Worm (Caenorhabditis elegans) whole organism, L2 larva: Measurements from ENCODE around the gene shl-1.

ENCODE experiments used
- C34F6.9 ChIP-seq: fragments of 150-350 bp; optimal IDR thresholded peaks from 2 replicates; lab custom pipeline; 2014; ENCODE audit warnings: missing biosample characterization, missing genetic modification characterization
- F13H6.1 ChIP-seq: sonication (generic microtip); optimal IDR thresholded peaks from 2 replicates; lab custom pipeline; 2016; ENCODE audit warnings: missing genetic modification characterization, missing compliant biosample characterization
- R02D3.7 ChIP-seq: fragments of 150-350 bp; optimal IDR thresholded peaks from 2 replicates; lab custom pipeline; 2014; ENCODE audit warnings: missing biosample characterization, missing genetic modification characterization
- Y55F3AM.14 ChIP-seq: fragments of 200-800 bp; sonication (Bioruptor generic); optimal IDR thresholded peaks from 2 replicates; lab custom pipeline; 2018; ENCODE audit warnings: mild to moderate bottlenecking, missing genetic modification characterization, missing compliant biosample characterization
- ZK546.5 ChIP-seq: sonication (generic microtip); optimal IDR thresholded peaks from 2 replicates; lab custom pipeline; 2017; ENCODE audit warnings: missing biosample characterization, missing genetic modification characterization
- alr-1 ChIP-seq: fragments of 150-350 bp; optimal IDR thresholded peaks from 2 replicates; lab custom pipeline; 2014; ENCODE audit warnings: missing biosample characterization, missing genetic modification characterization
- aly-2 ChIP-seq: fragments of 150-350 bp; optimal IDR thresholded peaks from 2 replicates; lab custom pipeline; 2014; ENCODE audit warnings: missing biosample characterization, missing genetic modification characterization
- ama-1 ChIP-seq: fragments of 150-350 bp; optimal IDR thresholded peaks from 2 replicates; lab custom pipeline; 2018; ENCODE audit warnings: inconsistent platforms
- blmp-1 ChIP-seq: sonication (generic microtip); optimal IDR thresholded peaks from 2 replicates; lab custom pipeline; 2017; ENCODE audit warnings: missing genetic modification characterization, mild to moderate bottlenecking, missing compliant biosample characterization, antibody characterized with exemption, moderate library complexity; ENCODE audit not compliant: insufficient read depth
- ceh-16 ChIP-seq: fragments of 150-350 bp; optimal IDR thresholded peaks from 2 replicates; lab custom pipeline; 2014; ENCODE audit warnings: missing biosample characterization, missing genetic modification characterization
- ceh-82 ChIP-seq: fragments of 150-350 bp; optimal IDR thresholded peaks from 2 replicates; lab custom pipeline; 2014; ENCODE audit warnings: missing biosample characterization, missing genetic modification characterization
- crh-2 ChIP-seq: sonication (generic microtip); optimal IDR thresholded peaks from 2 replicates; lab custom pipeline; 2017; ENCODE audit warnings: missing biosample characterization, missing genetic modification characterization
- dmd-4 ChIP-seq: sonication (generic microtip); optimal IDR thresholded peaks from 2 replicates; lab custom pipeline; 2017; ENCODE audit warnings: missing biosample characterization, missing genetic modification characterization
- egl-27 ChIP-seq: sonication (generic microtip); optimal IDR thresholded peaks from 3 replicates; lab custom pipeline; 2017; ENCODE audit warnings: missing biosample characterization, missing genetic modification reagents, missing genetic modification characterization
- elt-1 ChIP-seq: fragments of 150-350 bp; optimal IDR thresholded peaks from 2 replicates; lab custom pipeline; 2014; ENCODE audit warnings: missing biosample characterization, missing genetic modification characterization
- elt-3 ChIP-seq: sonication (generic microtip); optimal IDR thresholded peaks from 2 replicates; lab custom pipeline; 2017; ENCODE audit warnings: missing biosample characterization, missing genetic modification characterization
- fos-1 ChIP-seq: fragments of 150-350 bp; optimal IDR thresholded peaks from 2 replicates; lab custom pipeline; 2014; ENCODE audit warnings: missing biosample characterization, missing genetic modification characterization
- gmeb-1 ChIP-seq: fragments of 150-350 bp; optimal IDR thresholded peaks from 2 replicates; lab custom pipeline; 2014; ENCODE audit warnings: missing biosample characterization, missing genetic modification characterization
- lin-11 ChIP-seq: fragments of 150-350 bp; sonication (generic microtip); optimal IDR thresholded peaks from 2 replicates; lab custom pipeline; 2014; ENCODE audit warnings: missing biosample characterization, missing genetic modification characterization, inconsistent platforms, mixed read lengths
- lin-13 ChIP-seq: fragments of 150-350 bp; optimal IDR thresholded peaks from 2 replicates; lab custom pipeline; 2014; ENCODE audit warnings: missing biosample characterization, missing genetic modification reagents, missing genetic modification characterization
- lin-39 ChIP-seq: fragments of 150-350 bp; optimal IDR thresholded peaks from 2 replicates; lab custom pipeline; 2014; ENCODE audit warnings: missing biosample characterization, missing genetic modification reagents, missing genetic modification characterization
- lsy-2 ChIP-seq, 2 experiments: fragments of 150-350 bp in 1 of 2; sonication (generic microtip) in 1 of 2; optimal IDR thresholded peaks; 2 replicates each; lab custom pipeline; 2014 to 2017; ENCODE audit warnings: missing biosample characterization in 2 of 2, missing genetic modification characterization in 2 of 2
- mab-5 ChIP-seq: fragments of 150-350 bp; optimal IDR thresholded peaks from 2 replicates; lab custom pipeline; 2014; ENCODE audit warnings: missing biosample characterization, missing genetic modification characterization
- mbf-1 ChIP-seq: sonication (generic microtip); optimal IDR thresholded peaks from 2 replicates; lab custom pipeline; 2017; ENCODE audit warnings: missing biosample characterization, missing genetic modification characterization
- mdl-1 ChIP-seq, 2 experiments: fragments of 150-350 bp in 1 of 2; sonication (generic microtip) in 1 of 2; optimal IDR thresholded peaks; 2 replicates each; lab custom pipeline; 2017; ENCODE audit warnings: missing biosample characterization in 2 of 2, missing genetic modification characterization in 2 of 2
- nhr-10 ChIP-seq: sonication (generic microtip); optimal IDR thresholded peaks from 2 replicates; lab custom pipeline; 2017; ENCODE audit warnings: missing biosample characterization, missing genetic modification characterization
- nhr-11 ChIP-seq: fragments of 150-350 bp; optimal IDR thresholded peaks from 2 replicates; lab custom pipeline; 2014; ENCODE audit warnings: missing biosample characterization, missing genetic modification characterization
- nhr-12 ChIP-seq: fragments of 150-350 bp; optimal IDR thresholded peaks from 2 replicates; lab custom pipeline; 2014; ENCODE audit warnings: missing biosample characterization, missing genetic modification characterization
- nhr-129 ChIP-seq: fragments of 150-350 bp; optimal IDR thresholded peaks from 2 replicates; lab custom pipeline; 2014; ENCODE audit warnings: missing biosample characterization, missing genetic modification characterization
- nhr-21 ChIP-seq: fragments of 150-350 bp; optimal IDR thresholded peaks from 2 replicates; lab custom pipeline; 2014; ENCODE audit warnings: missing biosample characterization, missing genetic modification characterization
- nhr-23 ChIP-seq: fragments of 150-350 bp; optimal IDR thresholded peaks from 2 replicates; lab custom pipeline; 2014; ENCODE audit warnings: missing biosample characterization, missing genetic modification reagents, missing genetic modification characterization
- nhr-237 ChIP-seq: fragments of 150-350 bp; optimal IDR thresholded peaks from 2 replicates; lab custom pipeline; 2014; ENCODE audit warnings: missing biosample characterization, missing genetic modification characterization
- nhr-25 ChIP-seq: fragments of 150-350 bp; sonication (generic microtip); optimal IDR thresholded peaks from 3 replicates; lab custom pipeline; 2014; ENCODE audit warnings: missing biosample characterization, missing genetic modification characterization
- nhr-6 ChIP-seq: fragments of 150-350 bp; optimal IDR thresholded peaks from 2 replicates; lab custom pipeline; 2014; ENCODE audit warnings: missing biosample characterization, missing genetic modification characterization
- nhr-77 ChIP-seq: fragments of 150-350 bp; optimal IDR thresholded peaks from 2 replicates; lab custom pipeline; 2014; ENCODE audit warnings: missing biosample characterization, missing genetic modification characterization
- peb-1 ChIP-seq: fragments of 150-350 bp; optimal IDR thresholded peaks from 2 replicates; lab custom pipeline; 2014; ENCODE audit warnings: missing biosample characterization, missing genetic modification characterization
- sem-4 ChIP-seq: fragments of 150-350 bp; optimal IDR thresholded peaks from 2 replicates; lab custom pipeline; 2014; ENCODE audit warnings: missing biosample characterization, missing genetic modification reagents, missing genetic modification characterization
- skn-1 ChIP-seq: sonication (generic microtip); optimal IDR thresholded peaks from 2 replicates; lab custom pipeline; 2017; ENCODE audit warnings: missing biosample characterization, missing genetic modification characterization
- sma-3 ChIP-seq: sonication (generic microtip); optimal IDR thresholded peaks from 2 replicates; lab custom pipeline; 2016; ENCODE audit warnings: missing genetic modification reagents, missing genetic modification characterization, missing compliant biosample characterization
- sma-9 ChIP-seq, 2 experiments: fragments of 150-350 bp in 1 of 2; sonication (generic microtip) in 1 of 2; optimal IDR thresholded peaks; 2 replicates each; lab custom pipeline; 2014 to 2016; ENCODE audit warnings: missing genetic modification characterization in 2 of 2, mild to moderate bottlenecking in 1 of 2, missing biosample characterization in 1 of 2, missing compliant biosample characterization in 1 of 2, missing genetic modification reagents in 1 of 2, moderate library complexity in 1 of 2
- snpc-4 ChIP-seq: fragments of 150-350 bp; optimal IDR thresholded peaks from 2 replicates; lab custom pipeline; 2014; ENCODE audit warnings: missing biosample characterization, missing genetic modification characterization
- unc-39 ChIP-seq: fragments of 150-350 bp; optimal IDR thresholded peaks from 2 replicates; lab custom pipeline; 2014; ENCODE audit warnings: missing biosample characterization, missing genetic modification characterization
- unc-55 ChIP-seq: fragments of 150-350 bp; sonication (generic microtip); optimal IDR thresholded peaks from 3 replicates; lab custom pipeline; 2014; ENCODE audit warnings: missing biosample characterization, missing genetic modification reagents, missing genetic modification characterization
- unc-62 ChIP-seq: fragments of 150-350 bp; optimal IDR thresholded peaks from 2 replicates; lab custom pipeline; 2014; ENCODE audit warnings: missing biosample characterization, missing genetic modification reagents, missing genetic modification characterization
- zag-1 ChIP-seq: fragments of 150-350 bp; optimal IDR thresholded peaks from 2 replicates; lab custom pipeline; 2014; ENCODE audit warnings: missing biosample characterization, missing genetic modification characterization
- ztf-1 ChIP-seq: fragments of 200-800 bp; sonication (Bioruptor generic); conservative IDR thresholded peaks from 2 replicates; pipeline ENCODE4 v1.3.6; 2022; ENCODE audit warnings: missing genetic modification characterization, missing compliant biosample characterization
- ztf-11 ChIP-seq: sonication (generic microtip); optimal IDR thresholded peaks from 2 replicates; lab custom pipeline; 2017; ENCODE audit warnings: missing biosample characterization, missing genetic modification characterization
- ztf-4 ChIP-seq: fragments of 150-350 bp; optimal IDR thresholded peaks from 2 replicates; lab custom pipeline; 2014; ENCODE audit warnings: missing biosample characterization, missing genetic modification characterization

shl-1 gene

ce11 chrIV:6337353-6337752, 46.5 kb downstream of the shl-1 start, which contains the start of gene ipla-6:
ipla-6 (plus strand) TSS chrIV:6337653.
- TF ChIP-seq mab-5 (tag; lab: Kevin White, UChicago) (no peak), sem-4 (tag; lab: Kevin White, UChicago) (no peak), elt-1 (tag; lab: Kevin White, UChicago) (no peak), unc-62 (GFP tag; lab: Kevin White, UChicago) (no peak), ztf-4 (tag; lab: Kevin White, UChicago) (no peak), nhr-10 (tag; lab: Kevin White, UChicago) (no peak), ztf-1 (GFP tag; lab: Robert Waterston, UW) (no peak), ZK546.5 (tag; lab: Kevin White, UChicago) (no peak), nhr-77 (tag; lab: Kevin White, UChicago) (no peak), unc-55 (GFP tag; lab: Kevin White, UChicago) (no peak), nhr-129 (tag; lab: Kevin White, UChicago) (no peak), mbf-1 (tag; lab: Kevin White, UChicago) (no peak), lin-11 (tag; lab: Kevin White, UChicago) (no peak), ceh-16 (tag; lab: Kevin White, UChicago) (no peak), sma-3 (no peak)

- TF ChIP-seq ama-1 (peak; percentile 23), ceh-16 (tag; lab: Kevin White, UChicago) (peak; percentile 77), ZK546.5 (tag; lab: Kevin White, UChicago) (peak; percentile 22), nhr-11 (tag; lab: Kevin White, UChicago) (no peak), nhr-10 (tag; lab: Kevin White, UChicago) (peak; percentile 74), gmeb-1 (peak; percentile 89), nhr-237 (tag; lab: Kevin White, UChicago) (no peak), unc-55 (GFP tag; lab: Kevin White, UChicago) (peak; percentile 80), skn-1 (tag; lab: Kevin White, UChicago) (peak; percentile 53), lin-11 (tag; lab: Kevin White, UChicago) (peak; percentile 62), sma-9 (GFP tag; optimal IDR thresholded peaks at IDR 0.05; lab: Kevin White, UChicago) (peak; percentile 100), sma-9 (tag; optimal IDR thresholded peaks at IDR 0.05; lab: Kevin White, UChicago) (peak; percentile 79), nhr-129 (tag; lab: Kevin White, UChicago) (peak; percentile 98), ztf-4 (tag; lab: Kevin White, UChicago) (peak; percentile 96), nhr-25 (tag; lab: Kevin White, UChicago) (peak; percentile 99), elt-1 (tag; lab: Kevin White, UChicago) (peak; percentile 28), lsy-2 (tag; optimal IDR thresholded peaks at IDR 0.05; lab: Kevin White, UChicago) (peak; percentile 64 to 95), egl-27 (tag; lab: Kevin White, UChicago) (peak; percentile 87), nhr-77 (tag; lab: Kevin White, UChicago) (no peak), nhr-12 (tag; lab: Kevin White, UChicago) (no peak), mbf-1 (tag; lab: Kevin White, UChicago) (no peak), aly-2 (tag; lab: Kevin White, UChicago) (no peak), mdl-1 (tag; optimal IDR thresholded peaks at IDR 0.05; lab: Kevin White, UChicago) (peak; percentile 98 to 99), mab-5 (tag; lab: Kevin White, UChicago) (peak; percentile 81), lin-39 (tag; lab: Kevin White, UChicago) (no peak), C34F6.9 (peak; percentile 99), nhr-21 (tag; lab: Kevin White, UChicago) (peak; percentile 98), nhr-6 (tag; lab: Kevin White, UChicago) (peak; percentile 95), Y55F3AM.14 (GFP tag; lab: Kevin White, UChicago) (peak; percentile 91), unc-39 (tag; lab: Kevin White, UChicago) (no peak), F13H6.1 (tag; lab: Kevin White, UChicago) (peak; percentile 97), R02D3.7 (tag; lab: Kevin White, UChicago) (peak; percentile 27), ztf-1 (GFP tag; lab: Robert Waterston, UW) (no peak), dmd-4 (no peak), elt-3 (no peak), lin-13 (GFP tag; lab: Kevin White, UChicago) (peak; percentile 70), fos-1 (peak; percentile 87), unc-62 (GFP tag; lab: Kevin White, UChicago) (peak; percentile 88), nhr-23 (tag; lab: Kevin White, UChicago) (no peak), peb-1 (tag; lab: Kevin White, UChicago) (no peak), blmp-1 (tag; lab: Kevin White, UChicago) (peak; percentile 98), sma-3 (peak; percentile 97), crh-2 (tag; lab: Kevin White, UChicago) (peak; percentile 96), ztf-11 (tag; lab: Kevin White, UChicago) (no peak), alr-1 (tag; lab: Kevin White, UChicago) (no peak), zag-1 (tag; lab: Kevin White, UChicago) (peak; percentile 41), sem-4 (tag; lab: Kevin White, UChicago) (peak; percentile 98), snpc-4 (tag; lab: Kevin White, UChicago) (peak; percentile 57), ceh-82 (tag; lab: Kevin White, UChicago) (peak; percentile 45)
- TF ChIP-seq, all 48 proteins: peak for 33
Measured at ce11 chrIV:6336748-6337147, 47.1 kb downstream of the shl-1 start.
